Worm (Caenorhabditis elegans) whole organism, young adult: Measurements from ENCODE around the gene srn-1.
A peak's percentile ranks its signal among the peaks of the same experiment; 100 is the strongest.

ENCODE experiments used
- B0019.2 ChIP-seq: fragments of 200-800 bp; sonication (Bioruptor generic); conservative IDR thresholded peaks from 2 replicates; pipeline ENCODE4 v1.3.6; 2022; ENCODE audit warnings: missing genetic modification reagents, missing genetic modification characterization, missing compliant biosample characterization
- B0035.1 ChIP-seq: sonication (generic microtip); optimal IDR thresholded peaks from 2 replicates; lab custom pipeline; 2016; ENCODE audit warnings: missing genetic modification characterization, mild to moderate bottlenecking, missing compliant biosample characterization, missing genotype, missing genetic modification reagents
- B0336.3 ChIP-seq: fragments of 200-800 bp; sonication (Bioruptor generic); IDR thresholded peaks from 2 replicates; pipeline ENCODE4 v1.3.6; 2022; ENCODE audit warnings: missing genetic modification characterization, missing compliant biosample characterization
- C17E4.6 ChIP-seq: fragments of 200-800 bp; sonication (Bioruptor generic); IDR thresholded peaks from 2 replicates; pipeline ENCODE4 v1.3.6; 2022; ENCODE audit warnings: missing genetic modification reagents, missing genetic modification characterization, missing compliant biosample characterization
- D2030.7 ChIP-seq: fragments of 200-800 bp; sonication (Bioruptor generic); IDR thresholded peaks from 2 replicates; pipeline ENCODE4 v1.3.6; 2022; ENCODE audit warnings: missing genetic modification reagents, missing genetic modification characterization, missing compliant biosample characterization
- F10E7.11 ChIP-seq: sonication (generic microtip); optimal IDR thresholded peaks from 2 replicates; lab custom pipeline; 2017; ENCODE audit warnings: mild to moderate bottlenecking, missing genetic modification characterization, moderate library complexity, missing compliant biosample characterization
- F33H1.4 ChIP-seq: fragments of 200-800 bp; sonication (Bioruptor generic); IDR thresholded peaks from 2 replicates; pipeline ENCODE4 v1.3.6; 2022; ENCODE audit warnings: missing genetic modification reagents, missing genetic modification characterization, missing compliant biosample characterization
- F39B2.1 ChIP-seq: fragments of 200-800 bp; sonication (Bioruptor generic); IDR thresholded peaks from 2 replicates; pipeline ENCODE4 v1.3.6; 2022; ENCODE audit warnings: missing genetic modification reagents, missing genetic modification characterization, missing compliant biosample characterization
- F49E8.2 ChIP-seq: sonication (generic microtip); optimal IDR thresholded peaks from 3 replicates; lab custom pipeline; 2017; ENCODE audit warnings: missing genetic modification characterization, mild to moderate bottlenecking, missing compliant biosample characterization, antibody characterized with exemption, moderate library complexity; ENCODE audit not compliant: insufficient read depth
- F52B5.7 ChIP-seq: sonication (generic microtip); optimal IDR thresholded peaks from 2 replicates; lab custom pipeline; 2016; ENCODE audit warnings: mild to moderate bottlenecking, missing genetic modification characterization, missing compliant biosample characterization
- Y95B8A.8 ChIP-seq: fragments of 200-800 bp; sonication (Bioruptor generic); IDR thresholded peaks from 2 replicates; pipeline ENCODE4 v1.3.6; 2022; ENCODE audit warnings: missing genetic modification reagents, missing genetic modification characterization, missing compliant biosample characterization
- atf-7 ChIP-seq: sonication (generic microtip); optimal IDR thresholded peaks from 2 replicates; lab custom pipeline; 2017; ENCODE audit warnings: mild to moderate bottlenecking, missing genetic modification characterization, missing compliant biosample characterization
- attf-5 ChIP-seq: fragments of 200-800 bp; sonication (Bioruptor generic); optimal IDR thresholded peaks from 2 replicates; lab custom pipeline; 2018; ENCODE audit warnings: mild to moderate bottlenecking, missing genetic modification characterization, missing compliant biosample characterization
- bed-1 ChIP-seq: fragments of 200-800 bp; sonication (Bioruptor generic); IDR thresholded peaks from 2 replicates; pipeline ENCODE4 v1.3.6; 2022; ENCODE audit warnings: missing genetic modification reagents, missing genetic modification characterization, missing compliant biosample characterization
- bed-2 ChIP-seq: fragments of 200-800 bp; sonication (Bioruptor generic); IDR thresholded peaks from 2 replicates; pipeline ENCODE4 v1.3.6; 2022; ENCODE audit warnings: missing genetic modification reagents, missing genetic modification characterization, missing compliant biosample characterization
- cebp-1 ChIP-seq, 2 experiments: fragments of 200-800 bp in 1 of 2; sonication (Bioruptor generic) in 1 of 2; sonication (generic microtip) in 1 of 2; IDR thresholded peaks in 1 of 2; optimal IDR thresholded peaks in 1 of 2; 2 replicates each; pipeline versions ENCODE4 v1.3.6 to Lab custom; 2017 to 2022; ENCODE audit warnings: missing compliant biosample characterization in 2 of 2, missing genetic modification characterization in 2 of 2, mild to moderate bottlenecking in 1 of 2, missing genetic modification reagents in 1 of 2, moderate library complexity in 1 of 2
- cebp-2 ChIP-seq: fragments of 200-800 bp; sonication (Bioruptor generic); IDR thresholded peaks from 2 replicates; pipeline ENCODE4 v1.3.6; 2022; ENCODE audit warnings: missing genetic modification characterization, missing compliant biosample characterization
- ceh-100 ChIP-seq: fragments of 200-800 bp; sonication (Bioruptor generic); IDR thresholded peaks from 2 replicates; pipeline ENCODE4 v1.3.6; 2022; ENCODE audit warnings: missing genetic modification reagents, missing genetic modification characterization, missing compliant biosample characterization
- ceh-58 ChIP-seq: fragments of 200-800 bp; sonication (Bioruptor generic); IDR thresholded peaks from 2 replicates; pipeline ENCODE4 v1.3.6; 2022; ENCODE audit warnings: missing genetic modification characterization, missing compliant biosample characterization
- ceh-91 ChIP-seq: fragments of 200-800 bp; sonication (Bioruptor generic); IDR thresholded peaks from 2 replicates; pipeline ENCODE4 v1.3.6; 2022; ENCODE audit warnings: missing genetic modification reagents, missing genetic modification characterization, missing compliant biosample characterization
- die-1 ChIP-seq: sonication (generic microtip); optimal IDR thresholded peaks from 2 replicates; lab custom pipeline; 2016; ENCODE audit warnings: missing genotype, mild to moderate bottlenecking, missing genetic modification characterization, missing compliant biosample characterization
- efl-1 ChIP-seq: fragments of 150-350 bp; optimal IDR thresholded peaks from 2 replicates; lab custom pipeline; 2014; ENCODE audit warnings: missing biosample characterization, missing genetic modification reagents, missing genetic modification characterization
- him-1 ChIP-seq: sonication (generic microtip); optimal IDR thresholded peaks from 2 replicates; lab custom pipeline; 2016; ENCODE audit warnings: missing genotype, missing genetic modification reagents, missing genetic modification characterization, missing compliant biosample characterization
- hlh-26 ChIP-seq: fragments of 200-800 bp; sonication (Bioruptor generic); conservative IDR thresholded peaks from 2 replicates; pipeline ENCODE4 v1.3.6; 2022; ENCODE audit warnings: missing genetic modification reagents, missing genetic modification characterization, missing compliant biosample characterization
- hrde-1 ChIP-seq: sonication (generic microtip); optimal IDR thresholded peaks from 2 replicates; lab custom pipeline; 2016; ENCODE audit warnings: missing genetic modification characterization, mild to moderate bottlenecking, missing compliant biosample characterization, moderate library complexity, missing genotype, missing genetic modification reagents, borderline replicate concordance
- let-526 ChIP-seq: fragments of 200-800 bp; sonication (Bioruptor generic); IDR thresholded peaks from 2 replicates; pipeline ENCODE4 v1.3.6; 2022; ENCODE audit warnings: missing genetic modification reagents, missing genetic modification characterization, missing compliant biosample characterization
- let-607 ChIP-seq, 2 experiments: fragments of 200-800 bp in 1 of 2; sonication (Bioruptor generic) in 1 of 2; sonication (generic microtip) in 1 of 2; optimal IDR thresholded peaks; 2 replicates each; lab custom pipeline; 2016 to 2018; ENCODE audit warnings: mild to moderate bottlenecking in 2 of 2, missing compliant biosample characterization in 2 of 2, missing genetic modification characterization in 2 of 2, moderate library complexity in 2 of 2, missing genotype in 1 of 2
- lir-1 ChIP-seq: fragments of 200-800 bp; sonication (Bioruptor generic); conservative IDR thresholded peaks from 2 replicates; pipeline ENCODE4 v1.3.6; 2022; ENCODE audit warnings: missing genetic modification reagents, missing genetic modification characterization, missing compliant biosample characterization
- lsl-1 ChIP-seq: fragments of 200-800 bp; sonication (Bioruptor generic); optimal IDR thresholded peaks from 2 replicates; lab custom pipeline; 2018; ENCODE audit warnings: mild to moderate bottlenecking, missing genetic modification characterization, moderate library complexity, missing compliant biosample characterization
- madf-6 ChIP-seq: fragments of 200-800 bp; sonication (Bioruptor generic); IDR thresholded peaks from 2 replicates; pipeline ENCODE4 v1.3.6; 2022; ENCODE audit warnings: missing genetic modification reagents, missing genetic modification characterization, missing compliant biosample characterization
- madf-8 ChIP-seq: fragments of 200-800 bp; sonication (Bioruptor generic); conservative IDR thresholded peaks from 2 replicates; pipeline ENCODE4 v1.3.6; 2022; ENCODE audit warnings: missing genetic modification reagents, missing genetic modification characterization, missing compliant biosample characterization
- nfya-1 ChIP-seq: sonication (generic microtip); optimal IDR thresholded peaks from 2 replicates; lab custom pipeline; 2017; ENCODE audit warnings: antibody characterized with exemption, missing compliant biosample characterization, missing genetic modification characterization, borderline replicate concordance; ENCODE audit not compliant: insufficient read depth
- nhr-120 ChIP-seq: fragments of 200-800 bp; sonication (Bioruptor generic); IDR thresholded peaks from 2 replicates; pipeline ENCODE4 v1.3.6; 2022; ENCODE audit warnings: missing genetic modification characterization, missing compliant biosample characterization
- nhr-179 ChIP-seq: sonication (generic microtip); optimal IDR thresholded peaks from 2 replicates; lab custom pipeline; 2016; ENCODE audit warnings: mild to moderate bottlenecking, missing genetic modification characterization, missing compliant biosample characterization
- pbrm-1 ChIP-seq: fragments of 200-800 bp; sonication (Bioruptor generic); IDR thresholded peaks from 2 replicates; pipeline ENCODE4 v1.3.6; 2022; ENCODE audit warnings: missing genetic modification reagents, missing genetic modification characterization, missing compliant biosample characterization
- sdz-38 ChIP-seq: sonication (generic microtip); optimal IDR thresholded peaks from 2 replicates; lab custom pipeline; 2016; ENCODE audit warnings: missing genotype, missing genetic modification characterization, missing compliant biosample characterization
- sea-2 ChIP-seq: fragments of 200-800 bp; sonication (Bioruptor generic); IDR thresholded peaks from 2 replicates; pipeline ENCODE4 v1.3.6; 2022; ENCODE audit warnings: missing genetic modification characterization, missing compliant biosample characterization
- tbx-9 ChIP-seq: sonication (generic microtip); optimal IDR thresholded peaks from 2 replicates; lab custom pipeline; 2016; ENCODE audit warnings: borderline replicate concordance, missing genetic modification characterization, inconsistent platforms, missing compliant biosample characterization
- tlf-1 ChIP-seq: fragments of 200-800 bp; sonication (Bioruptor generic); optimal IDR thresholded peaks from 2 replicates; lab custom pipeline; 2018; ENCODE audit warnings: mild to moderate bottlenecking, missing genetic modification characterization, missing compliant biosample characterization
- unc-62 ChIP-seq: fragments of 150-350 bp; optimal IDR thresholded peaks from 2 replicates; lab custom pipeline; 2014; ENCODE audit warnings: missing biosample characterization, missing genetic modification reagents, missing genetic modification characterization
- xnd-1 ChIP-seq: sonication (generic microtip); optimal IDR thresholded peaks from 2 replicates; lab custom pipeline; 2016; ENCODE audit warnings: missing genotype, missing genetic modification reagents, missing genetic modification characterization, missing compliant biosample characterization
- zfh-2 ChIP-seq: fragments of 200-800 bp; sonication (Bioruptor generic); conservative IDR thresholded peaks from 2 replicates; pipeline ENCODE4 v1.3.6; 2022; ENCODE audit warnings: missing genetic modification reagents, missing genetic modification characterization, missing compliant biosample characterization
- ztf-26 ChIP-seq: sonication (generic microtip); optimal IDR thresholded peaks from 2 replicates; lab custom pipeline; 2017; ENCODE audit warnings: missing genetic modification characterization, missing compliant biosample characterization
- ztf-28 ChIP-seq: fragments of 200-800 bp; sonication (Bioruptor generic); IDR thresholded peaks from 2 replicates; pipeline ENCODE4 v1.3.6; 2022; ENCODE audit warnings: missing genetic modification reagents, missing genetic modification characterization, missing compliant biosample characterization

srn-1 gene

ce11 chrV:6268526-6268925 is 17.7 kb downstream of the srn-1 start:
- no peak for TF ChIP-seq tbx-9 (tag; lab: Kevin White, UChicago)
- no peak for TF ChIP-seq cebp-1 (GFP tag; IDR thresholded peaks at IDR 0.05; lab: Robert Waterston, UW)
- TF ChIP-seq cebp-1 (tag; optimal IDR thresholded peaks at IDR 0.05; lab: Kevin White, UChicago): peak; percentile 41
- TF ChIP-seq, all 124 proteins: peak for 1

ce11 chrV:6267978-6268377 is 18.3 kb downstream of the srn-1 start:
- TF ChIP-seq ceh-91 (GFP tag; lab: Robert Waterston, UW): 0 out of 2 replicates have a peak, but pooled peaks have one; percentile 31
- TF ChIP-seq B0019.2: no peak
- peak; percentile 91 for TF ChIP-seq lsl-1 (GFP tag; lab: Kevin White, UChicago)
- peak; percentile 91 for TF ChIP-seq madf-6
- peak; percentile 85 for TF ChIP-seq madf-8 (GFP tag; lab: Robert Waterston, UW)
- TF ChIP-seq F33H1.4 (GFP tag; lab: Robert Waterston, UW): peak; percentile 87
- peak; percentile 26 for TF ChIP-seq F49E8.2
- TF ChIP-seq ztf-26: no peak
- no peak for TF ChIP-seq F39B2.1 (GFP tag; lab: Robert Waterston, UW)
- no peak for TF ChIP-seq die-1
- TF ChIP-seq D2030.7 (GFP tag; lab: Robert Waterston, UW): peak; percentile 44; the same call in 1 of the 2 replicates
- TF ChIP-seq nfya-1: no peak
- TF ChIP-seq Y95B8A.8 (GFP tag; lab: Robert Waterston, UW): no peak
- TF ChIP-seq xnd-1 (tag; lab: Kevin White, UChicago): peak; percentile 89
- TF ChIP-seq, all 124 proteins: peak for 8

- TF ChIP-seq bed-1 (GFP tag; lab: Robert Waterston, UW): no peak
- TF ChIP-seq sea-2 (GFP tag; lab: Robert Waterston, UW): no peak
- no peak for TF ChIP-seq ztf-28 (GFP tag; lab: Robert Waterston, UW)
- TF ChIP-seq madf-6: peak; percentile 77
- TF ChIP-seq ceh-100: no peak; the same call in 1 of the 2 replicates
- no peak for TF ChIP-seq cebp-2 (GFP tag; lab: Robert Waterston, UW)
- TF ChIP-seq C17E4.6 (GFP tag; lab: Robert Waterston, UW): 0 out of 2 replicates have a peak, but pooled peaks have one; percentile 18
- no peak for TF ChIP-seq unc-62 (GFP tag; lab: Kevin White, UChicago)
- TF ChIP-seq ceh-91 (GFP tag; lab: Robert Waterston, UW): no peak
- TF ChIP-seq Y95B8A.8 (GFP tag; lab: Robert Waterston, UW): no peak
- TF ChIP-seq B0336.3 (GFP tag; lab: Robert Waterston, UW): peak; percentile 80
- peak; percentile 94 for TF ChIP-seq zfh-2 (GFP tag; lab: Robert Waterston, UW)
- no peak for TF ChIP-seq tbx-9 (tag; lab: Kevin White, UChicago)
- TF ChIP-seq nhr-179 (tag; lab: Kevin White, UChicago): no peak
- TF ChIP-seq let-526 (GFP tag; lab: Robert Waterston, UW): no peak
- TF ChIP-seq atf-7 (tag; lab: Kevin White, UChicago): peak; percentile 65
- no peak for TF ChIP-seq hlh-26 (GFP tag; lab: Robert Waterston, UW)
- peak in 1 of 2 experiments; percentile 51 for TF ChIP-seq let-607 (tag; optimal IDR thresholded peaks at IDR 0.05; lab: Kevin White, UChicago)
- peak; percentile 81 for TF ChIP-seq attf-5 (GFP tag; lab: Kevin White, UChicago)
- peak; percentile 81 for TF ChIP-seq pbrm-1
- no peak for TF ChIP-seq bed-2 (GFP tag; lab: Robert Waterston, UW)
- peak; percentile 42 for TF ChIP-seq efl-1 (GFP tag; lab: Kevin White, UChicago)
- no peak for TF ChIP-seq F10E7.11 (tag; lab: Kevin White, UChicago)
- TF ChIP-seq him-1 (tag; lab: Kevin White, UChicago): no peak
- no peak for TF ChIP-seq sdz-38 (tag; lab: Kevin White, UChicago)
- TF ChIP-seq B0035.1 (tag; lab: Kevin White, UChicago): no peak
- no peak for TF ChIP-seq B0019.2
- no peak for TF ChIP-seq F52B5.7 (tag; lab: Kevin White, UChicago)
- peak; percentile 52 for TF ChIP-seq lir-1 (GFP tag; lab: Robert Waterston, UW)
- TF ChIP-seq nhr-120: no peak
- TF ChIP-seq hrde-1 (tag; lab: Kevin White, UChicago): no peak
- TF ChIP-seq ceh-58 (GFP tag; lab: Robert Waterston, UW): no peak
- TF ChIP-seq tlf-1 (GFP tag; lab: Kevin White, UChicago): peak; percentile 72
These were observed 18.9 kb downstream of the srn-1 start, which contains the start of gene mrck-1 for ce11 chrV:6267237-6267812. Gene mrck-1, minus strand, starts transcription at chrV:6267287.
